Fruit fly (Drosophila melanogaster): ENCODE data around the gene CG43052.

CG43052 gene

dm6 chr2L:14348602-14349001 lies 3.3 kb upstream of the CG43052 start, which contains the start of gene mTTF:
mTTF (minus strand) TSS chr2L:14348790.
- TF ChIP-seq Blimp-1 (GFP tag; optimal IDR thresholded peaks at IDR 0.05) (no peak), CG6163 (GFP tag; IDR thresholded peaks at IDR 0.05) (no peak), spab (GFP tag; optimal IDR thresholded peaks at IDR 0.05) (no peak), CG10631 (GFP tag; optimal IDR thresholded peaks at IDR 0.05) (no peak), CG8319 (GFP tag; optimal IDR thresholded peaks at IDR 0.05) (no peak), dac (GFP tag; optimal IDR thresholded peaks at IDR 0.05) (no peak), Gug (GFP tag; IDR thresholded peaks at IDR 0.05) (no peak), CG4318 (GFP tag; optimal IDR thresholded peaks at IDR 0.05) (no peak), Hr4 (GFP tag; optimal IDR thresholded peaks at IDR 0.05) (no peak), CG3032 (tag; optimal IDR thresholded peaks at IDR 0.05) (no peak), CG32006 (GFP tag; optimal IDR thresholded peaks at IDR 0.05) (no peak), CG3919 (GFP tag; optimal IDR thresholded peaks at IDR 0.05) (no peak), CG9139 (GFP tag; optimal IDR thresholded peaks at IDR 0.05) (no peak), vri (GFP tag; optimal IDR thresholded peaks at IDR 0.05) (no peak), pdm3 (GFP tag; optimal IDR thresholded peaks at IDR 0.05) (no peak), Sox15 (GFP tag; optimal IDR thresholded peaks at IDR 0.05) (no peak), CG6276 (GFP tag; optimal IDR thresholded peaks at IDR 0.05) (no peak)

DNA sequence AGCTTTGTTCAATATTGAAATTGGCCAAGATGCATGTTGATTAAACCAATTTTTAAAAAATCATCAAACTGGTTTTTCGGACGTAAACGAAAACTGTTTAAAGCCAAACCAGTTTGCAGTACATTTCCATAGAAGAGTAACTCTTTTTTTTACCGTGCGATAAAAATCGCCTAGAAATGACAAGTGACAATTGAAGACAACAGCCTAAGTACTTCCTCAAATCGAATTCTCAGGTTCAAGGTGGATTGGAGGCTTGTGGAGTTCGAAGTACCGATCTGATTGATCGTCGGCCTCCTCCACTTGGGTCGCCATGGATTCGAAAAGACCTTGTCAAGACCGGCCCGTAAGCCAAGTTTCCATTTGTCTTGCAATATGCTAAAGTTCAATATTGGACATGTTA lies 1.3 kb upstream of the CG43052 start:
- TF ChIP-seq Eip78C (GFP tag) (peak; percentile 56), vri (GFP tag; optimal IDR thresholded peaks at IDR 0.05) (no peak), Blimp-1 (GFP tag; optimal IDR thresholded peaks at IDR 0.05) (no peak), Sox14 (GFP tag; optimal IDR thresholded peaks at IDR 0.05) (no peak)

dm6 chr2L:14355033-14355851 lies 3.4 kb downstream of the CG43052 start, which contains the start of gene Rab14:
Rab14 (plus strand) TSS chr2L:14355145.
- TF ChIP-seq CG6276 (GFP tag; optimal IDR thresholded peaks at IDR 0.05) (peak; percentile 78), acj6 (GFP tag; optimal IDR thresholded peaks at IDR 0.05) (peak; percentile 87), CG1621 (tag; optimal IDR thresholded peaks at IDR 0.05) (peak; percentile 48), esn (GFP tag; optimal IDR thresholded peaks at IDR 0.05) (peak; percentile 87), fkh (GFP tag; optimal IDR thresholded peaks at IDR 0.05) (peak; percentile 2), Sox102F (GFP tag; optimal IDR thresholded peaks at IDR 0.05) (no peak), CG32006 (GFP tag; optimal IDR thresholded peaks at IDR 0.05) (peak; percentile 92), CG16779 (tag; optimal IDR thresholded peaks at IDR 0.05) (peak; percentile 61), CG3919 (GFP tag; optimal IDR thresholded peaks at IDR 0.05) (peak; percentile 84), Sox15 (GFP tag; optimal IDR thresholded peaks at IDR 0.05) (peak; percentile 68), topi (GFP tag; optimal IDR thresholded peaks at IDR 0.05) (peak; percentile 77), svp (GFP tag) (peak; percentile 85), Gug (GFP tag; IDR thresholded peaks at IDR 0.05) (peak; percentile 74), CG34406 (GFP tag; optimal IDR thresholded peaks at IDR 0.05) (peak; percentile 83), CG8319 (GFP tag; optimal IDR thresholded peaks at IDR 0.05) (peak; percentile 47), ss (GFP tag; optimal IDR thresholded peaks at IDR 0.05) (peak; percentile 8 to 58), CG4318 (GFP tag; optimal IDR thresholded peaks at IDR 0.05) (peak; percentile 81), Blimp-1 (GFP tag; optimal IDR thresholded peaks at IDR 0.05) (peak; percentile 22), Sox14 (GFP tag; optimal IDR thresholded peaks at IDR 0.05) (peak; percentile 83), Eip75B (GFP tag; optimal IDR thresholded peaks at IDR 0.05) (peak; percentile 75), CG31627 (GFP tag; optimal IDR thresholded peaks at IDR 0.05) (peak; percentile 83), CG3032 (tag; optimal IDR thresholded peaks at IDR 0.05) (peak; percentile 74), Hr38 (GFP tag; optimal IDR thresholded peaks at IDR 0.05) (peak; percentile 45), OdsH (GFP tag; optimal IDR thresholded peaks at IDR 0.05) (peak; percentile 84), CG8632 (GFP tag; optimal IDR thresholded peaks at IDR 0.05) (peak; percentile 82), pdm3 (GFP tag; optimal IDR thresholded peaks at IDR 0.05) (peak; percentile 88), dac (GFP tag; optimal IDR thresholded peaks at IDR 0.05) (peak; percentile 81), lz (GFP tag; optimal IDR thresholded peaks at IDR 0.05) (peak; percentile 83), Met (GFP tag; optimal IDR thresholded peaks at IDR 0.05) (peak; percentile 78), achi (GFP tag; optimal IDR thresholded peaks at IDR 0.05) (peak; percentile 88), Ets96B (tag; optimal IDR thresholded peaks at IDR 0.05) (peak; percentile 57), net (GFP tag; optimal IDR thresholded peaks at IDR 0.05) (peak; percentile 80), Lpt (GFP tag; optimal IDR thresholded peaks at IDR 0.05) (peak; percentile 81), spab (GFP tag; optimal IDR thresholded peaks at IDR 0.05) (peak; percentile 59), Ets21C (GFP tag; optimal IDR thresholded peaks at IDR 0.05) (peak; percentile 63), CG7368 (GFP tag; optimal IDR thresholded peaks at IDR 0.05) (peak; percentile 63), Eip78C (GFP tag) (peak; percentile 94), CG9139 (GFP tag; optimal IDR thresholded peaks at IDR 0.05) (peak; percentile 31), CG11902 (GFP tag; optimal IDR thresholded peaks at IDR 0.05) (peak; percentile 67), CG8119 (GFP tag; IDR thresholded peaks at IDR 0.05) (peak; percentile 84)
